Fruit fly (Drosophila melanogaster): ENCODE data around the gene spo.

Gene spo

dm6 chr3L:5603860-5604415 lies 11.6 kb upstream of the spo start, which contains the start of gene TM9SF3 (continued):
- TF ChIP-seq h (GFP tag; optimal IDR thresholded peaks at IDR 0.05) (no peak), N (GFP tag; optimal IDR thresholded peaks at IDR 0.05) (no peak), ey (GFP tag; optimal IDR thresholded peaks at IDR 0.05) (no peak), br (GFP tag; optimal IDR thresholded peaks at IDR 0.05) (no peak), Hr83 (GFP tag; optimal IDR thresholded peaks at IDR 0.05; ENCODE audit: poor library complexity, severe bottlenecking) (no peak), Mio (GFP tag; optimal IDR thresholded peaks at IDR 0.05) (no peak)

- TF ChIP-seq Sp1 (GFP tag; optimal IDR thresholded peaks at IDR 0.05) (no peak), br (GFP tag; optimal IDR thresholded peaks at IDR 0.05) (no peak), tai (GFP tag; optimal IDR thresholded peaks at IDR 0.05) (no peak), pan (optimal IDR thresholded peaks at IDR 0.05) (no peak), dmrt93B (GFP tag; optimal IDR thresholded peaks at IDR 0.05) (no peak), sv (GFP tag; optimal IDR thresholded peaks at IDR 0.05) (no peak), Vsx2 (GFP tag; optimal IDR thresholded peaks at IDR 0.05; ENCODE audit: partially characterized antibody) (no peak), Mio (GFP tag; optimal IDR thresholded peaks at IDR 0.05) (no peak), HLH106 (tag; optimal IDR thresholded peaks at IDR 0.05) (no peak), Hr78 (GFP tag; optimal IDR thresholded peaks at IDR 0.05) (no peak), foxo (GFP tag; optimal IDR thresholded peaks at IDR 0.05) (no peak)
Measured at dm6 chr3L:5599592-5599991, 7.2 kb upstream of the spo start, which contains the start of gene CG10591. TSS of gene CG10591 (minus strand) at chr3L:5599692.

dm6 chr3L:5594853-5595593 lies 2.7 kb upstream of the spo start, which contains the start of the genes Alp10 and Alp9:
TSS of gene Alp10 (minus strand) at chr3L:5595272.
TSS of gene Alp9 (plus strand) at chr3L:5595542.
- no peak for TF ChIP-seq dsf (GFP tag; optimal IDR thresholded peaks at IDR 0.05; ENCODE audit: borderline replicate concordance)
- no peak for TF ChIP-seq Hr78 (GFP tag; optimal IDR thresholded peaks at IDR 0.05)
- no peak for TF ChIP-seq brk (GFP tag; optimal IDR thresholded peaks at IDR 0.05)
- no peak for TF ChIP-seq sv (GFP tag; optimal IDR thresholded peaks at IDR 0.05)
- no peak for TF ChIP-seq lola (GFP tag; optimal IDR thresholded peaks at IDR 0.05)
- no peak for TF ChIP-seq Jra (GFP tag; optimal IDR thresholded peaks at IDR 0.05)
- TF ChIP-seq CrebA (GFP tag; optimal IDR thresholded peaks at IDR 0.05; ENCODE audit: borderline replicate concordance) = no peak
- TF ChIP-seq Hnf4 (GFP tag; optimal IDR thresholded peaks at IDR 0.05) = no peak
- TF ChIP-seq tai (GFP tag; optimal IDR thresholded peaks at IDR 0.05) = no peak
- TF ChIP-seq dmrt93B (GFP tag; optimal IDR thresholded peaks at IDR 0.05) = no peak

dm6 chr3L:5594163-5594715 lies 1.9 kb upstream of the spo start:
- no peak for TF ChIP-seq Mio (GFP tag; optimal IDR thresholded peaks at IDR 0.05)
- no peak for TF ChIP-seq dmrt93B (GFP tag; optimal IDR thresholded peaks at IDR 0.05)
- TF ChIP-seq Hr83 (GFP tag; optimal IDR thresholded peaks at IDR 0.05; ENCODE audit: poor library complexity, severe bottlenecking) = no peak
- TF ChIP-seq psq (GFP tag; optimal IDR thresholded peaks at IDR 0.05) = no peak
- no peak for TF ChIP-seq CrebA (GFP tag; optimal IDR thresholded peaks at IDR 0.05; ENCODE audit: borderline replicate concordance)
- no peak for TF ChIP-seq tai (GFP tag; optimal IDR thresholded peaks at IDR 0.05)
- no peak for TF ChIP-seq OdsH (GFP tag; optimal IDR thresholded peaks at IDR 0.05)

- no peak for TF ChIP-seq Rel (GFP tag; optimal IDR thresholded peaks at IDR 0.05)
- no peak for TF ChIP-seq Rel (tag; optimal IDR thresholded peaks at IDR 0.05)
- peak; percentile 64 for TF ChIP-seq CG32264 (GFP tag; optimal IDR thresholded peaks at IDR 0.05)
- no peak for TF ChIP-seq br (GFP tag; optimal IDR thresholded peaks at IDR 0.05)
- no peak for TF ChIP-seq Abd-B (GFP tag; optimal IDR thresholded peaks at IDR 0.05)
- TF ChIP-seq lola (GFP tag; optimal IDR thresholded peaks at IDR 0.05) = no peak
- TF ChIP-seq psq (GFP tag; optimal IDR thresholded peaks at IDR 0.05) = peak; percentile 52
- no peak for TF ChIP-seq dmrt93B (GFP tag; optimal IDR thresholded peaks at IDR 0.05)
- TF ChIP-seq sv (GFP tag; optimal IDR thresholded peaks at IDR 0.05) = peak; percentile 74
- TF ChIP-seq rgr (GFP tag; optimal IDR thresholded peaks at IDR 0.05) = peak; percentile 77
- no peak for TF ChIP-seq sage (GFP tag; optimal IDR thresholded peaks at IDR 0.05)
- TF ChIP-seq jim (GFP tag; optimal IDR thresholded peaks at IDR 0.05) = no peak
- TF ChIP-seq Hr83 (GFP tag; optimal IDR thresholded peaks at IDR 0.05; ENCODE audit: poor library complexity, severe bottlenecking) = peak; percentile 65
- TF ChIP-seq fru (GFP tag; optimal IDR thresholded peaks at IDR 0.05) = peak; percentile 81
- TF ChIP-seq dl (GFP tag; optimal IDR thresholded peaks at IDR 0.05; ENCODE audit: insufficient read depth in 1 of 2, partially characterized antibody in 2 of 2) = no peak
- no peak for TF ChIP-seq Jra (GFP tag; optimal IDR thresholded peaks at IDR 0.05)
- no peak for TF ChIP-seq Dfd (GFP tag; optimal IDR thresholded peaks at IDR 0.05)
- TF ChIP-seq foxo (GFP tag; optimal IDR thresholded peaks at IDR 0.05) = peak in 1 of 2 experiments; percentile 7
- no peak for TF ChIP-seq Hnf4 (GFP tag; optimal IDR thresholded peaks at IDR 0.05)
- TF ChIP-seq dsf (GFP tag; optimal IDR thresholded peaks at IDR 0.05; ENCODE audit: borderline replicate concordance) = no peak
- peak; percentile 86 for TF ChIP-seq HLH106 (tag; optimal IDR thresholded peaks at IDR 0.05)
- peak; percentile 85 for TF ChIP-seq ey (GFP tag; optimal IDR thresholded peaks at IDR 0.05)
- TF ChIP-seq Vsx2 (GFP tag; optimal IDR thresholded peaks at IDR 0.05; ENCODE audit: partially characterized antibody) = no peak
- TF ChIP-seq GATAd (GFP tag; optimal IDR thresholded peaks at IDR 0.05) = peak; percentile 61
- TF ChIP-seq CG9705 (GFP tag; optimal IDR thresholded peaks at IDR 0.05) = peak; percentile 73
Measured at dm6 chr3L:5583295-5583707, 9.1 kb downstream of the spo start.
